Worm (Caenorhabditis elegans) whole organism, L2 larva: ENCODE data around the gene mdt-26.

Experiments used
- lin-39 ChIP-seq: fragments of 150-350 bp; optimal IDR thresholded peaks from 2 replicates; lab custom pipeline; 2014; ENCODE audit warnings: missing biosample characterization, missing genetic modification reagents, missing genetic modification characterization
- nhr-6 ChIP-seq: fragments of 150-350 bp; optimal IDR thresholded peaks from 2 replicates; lab custom pipeline; 2014; ENCODE audit warnings: missing biosample characterization, missing genetic modification characterization
- nhr-77 ChIP-seq: fragments of 150-350 bp; optimal IDR thresholded peaks from 2 replicates; lab custom pipeline; 2014; ENCODE audit warnings: missing biosample characterization, missing genetic modification characterization

- no peak for TF ChIP-seq lin-39 (tag; lab: Kevin White, UChicago)
- no peak for TF ChIP-seq nhr-77 (tag; lab: Kevin White, UChicago)
- no peak for TF ChIP-seq nhr-6 (tag; lab: Kevin White, UChicago)
These were observed 30.3 kb downstream of the mdt-26 start, which contains the start of the genes ndub-5 and eif-2D for ce11 chrII:5691216-5691771.
